Fruit fly (Drosophila melanogaster): ENCODE data around the gene Miro.

Gene Miro

DNA sequence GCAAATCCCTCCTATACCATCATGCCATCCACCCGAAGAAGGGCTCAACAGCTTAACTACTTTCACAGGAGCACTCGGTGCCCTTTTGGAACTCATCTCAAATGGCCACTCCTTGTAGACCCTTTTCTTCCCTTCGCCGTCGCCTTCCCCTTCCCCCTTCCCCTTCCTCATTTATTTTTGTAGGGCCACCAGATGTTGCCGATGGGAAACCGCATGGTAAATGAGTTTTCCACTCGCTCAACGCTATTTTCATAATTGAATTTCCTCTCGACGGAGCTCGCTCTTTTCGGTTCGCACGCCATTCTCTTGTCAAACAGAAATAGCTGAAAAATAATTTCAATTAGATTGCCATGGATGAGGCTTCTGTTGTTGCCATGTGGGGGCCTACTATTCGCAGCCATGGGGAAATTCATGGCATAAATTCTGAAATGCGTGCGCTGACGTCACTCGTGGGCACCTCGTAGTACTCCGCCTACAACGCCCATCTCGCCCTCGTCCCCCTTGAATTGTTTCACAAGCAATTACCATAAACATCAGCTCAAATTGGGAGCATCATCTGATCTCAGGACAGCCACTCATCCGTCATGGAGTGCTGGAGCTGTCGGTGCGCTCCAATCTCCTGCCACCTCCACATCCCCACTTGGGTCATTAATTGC lies 26.5 kb downstream of the Miro start:
- peak; percentile 68 for TF ChIP-seq CG12769 (tag; optimal IDR thresholded peaks at IDR 0.05)
- peak; percentile 89 for TF ChIP-seq sd (tag; optimal IDR thresholded peaks at IDR 0.05)
- TF ChIP-seq crol (GFP tag; IDR thresholded peaks at IDR 0.05) = peak; percentile 53
- TF ChIP-seq sr (GFP tag; IDR thresholded peaks at IDR 0.05) = 0 out of 3 replicates have a peak, but pooled peaks have one; percentile 39
- peak; percentile 77 for TF ChIP-seq abd-A (tag; optimal IDR thresholded peaks at IDR 0.05)
- TF ChIP-seq CG10543 (GFP tag; optimal IDR thresholded peaks at IDR 0.05) = peak; percentile 59
- TF ChIP-seq CG16813 (GFP tag; IDR thresholded peaks at IDR 0.05; ENCODE audit: partially characterized antibody) = no peak
- TF ChIP-seq twi (tag; optimal IDR thresholded peaks at IDR 0.05) = peak; percentile 92
- TF ChIP-seq Pdp1 (GFP tag; optimal IDR thresholded peaks at IDR 0.05) = peak in 1 of 2 experiments; percentile 5
- no peak for TF ChIP-seq tx (GFP tag; optimal IDR thresholded peaks at IDR 0.05)

DNA sequence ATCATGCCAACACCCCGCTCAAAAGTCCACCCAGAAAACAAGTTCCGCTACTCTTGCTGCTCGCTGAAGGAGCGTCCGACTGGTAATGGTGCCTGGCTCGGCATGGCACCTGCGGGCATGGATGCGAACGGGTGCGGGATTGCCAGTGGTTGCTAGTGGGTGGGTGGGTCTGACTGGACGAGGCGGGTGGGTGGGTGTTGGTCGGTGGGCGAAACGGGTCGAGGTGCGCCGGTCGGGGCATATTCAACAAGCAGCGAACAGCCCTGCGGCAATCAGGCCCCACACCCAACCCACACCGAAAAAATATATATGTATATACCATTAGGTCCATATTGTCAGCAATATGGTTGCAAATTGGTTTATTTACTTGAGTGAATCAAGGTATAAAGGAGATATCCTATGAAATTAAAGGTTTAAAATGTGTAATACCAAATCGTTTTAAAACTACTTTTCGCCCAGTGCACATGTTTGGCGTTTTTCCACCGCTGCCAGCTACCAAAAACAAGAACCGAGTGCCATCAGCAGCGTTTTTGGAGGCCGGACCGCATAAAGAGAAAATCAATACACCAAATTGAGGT lies 27.9 kb downstream of the Miro start:
- TF ChIP-seq CG3847 (GFP tag; IDR thresholded peaks at IDR 0.05) = peak; percentile 72
- TF ChIP-seq CG7556 (GFP tag; optimal IDR thresholded peaks at IDR 0.05) = peak; percentile 75
- TF ChIP-seq repo (GFP tag; optimal IDR thresholded peaks at IDR 0.05) = no peak
- peak; percentile 47; the same call in 1 of the 2 replicates for TF ChIP-seq E2f2 (GFP tag; IDR thresholded peaks at IDR 0.05)
- 0 out of 2 replicates have a peak, but pooled peaks have one; percentile 15 for TF ChIP-seq GATAe (GFP tag; conservative IDR thresholded peaks at IDR 0.05)
- TF ChIP-seq exex (tag; optimal IDR thresholded peaks at IDR 0.05) = no peak
- TF ChIP-seq rib (GFP tag; IDR thresholded peaks at IDR 0.05) = 0 out of 2 replicates have a peak, but pooled peaks have one; percentile 63
- TF ChIP-seq CG33557 (GFP tag; optimal IDR thresholded peaks at IDR 0.05) = no peak
- TF ChIP-seq CG32532 (GFP tag; IDR thresholded peaks at IDR 0.05) = peak; percentile 78; the same call in 1 of the 2 replicates
- no peak for TF ChIP-seq kah (GFP tag; optimal IDR thresholded peaks at IDR 0.05)
- TF ChIP-seq CG17912 (GFP tag; optimal IDR thresholded peaks at IDR 0.05) = no peak
- TF ChIP-seq hth (optimal IDR thresholded peaks at IDR 0.05) = no peak
- no peak for TF ChIP-seq Max (GFP tag; optimal IDR thresholded peaks at IDR 0.05)
- TF ChIP-seq danr (GFP tag; IDR thresholded peaks at IDR 0.05) = peak; percentile 64
- TF ChIP-seq CG5245 (GFP tag; optimal IDR thresholded peaks at IDR 0.05) = peak; percentile 4
- no peak for TF ChIP-seq CG3065 (GFP tag; optimal IDR thresholded peaks at IDR 0.05)
- no peak for TF ChIP-seq MTF-1 (GFP tag; optimal IDR thresholded peaks at IDR 0.05; ENCODE audit: borderline replicate concordance)
- TF ChIP-seq CG7928 (GFP tag; optimal IDR thresholded peaks at IDR 0.05) = no peak
- peak; percentile 4 for TF ChIP-seq dmrt11E (tag; optimal IDR thresholded peaks at IDR 0.05)
- TF ChIP-seq Usf (GFP tag; optimal IDR thresholded peaks at IDR 0.05) = no peak
- no peak for TF ChIP-seq CG31365 (tag; optimal IDR thresholded peaks at IDR 0.05)
- no peak for TF ChIP-seq CG17802 (tag; optimal IDR thresholded peaks at IDR 0.05)
- TF ChIP-seq HmgZ (tag; optimal IDR thresholded peaks at IDR 0.05) = peak; percentile 34
- TF ChIP-seq sens-2 (GFP tag; IDR thresholded peaks at IDR 0.05) = no peak
- TF ChIP-seq CG11696 (GFP tag; IDR thresholded peaks at IDR 0.05) = 0 out of 2 replicates have a peak, but pooled peaks have one; percentile 24
- TF ChIP-seq Dad (GFP tag; optimal IDR thresholded peaks at IDR 0.05) = peak; percentile 35
- TF ChIP-seq sqz (GFP tag; optimal IDR thresholded peaks at IDR 0.05) = no peak
- no peak for TF ChIP-seq lola (GFP tag; optimal IDR thresholded peaks at IDR 0.05)
- no peak for TF ChIP-seq Rx (GFP tag; IDR thresholded peaks at IDR 0.05)
- TF ChIP-seq CG8924 (tag; optimal IDR thresholded peaks at IDR 0.05) = peak; percentile 65
- TF ChIP-seq sisA (GFP tag; IDR thresholded peaks at IDR 0.05) = peak; percentile 67
- peak; percentile 44; the same call in 1 of the 2 replicates for TF ChIP-seq CG6272 (GFP tag; IDR thresholded peaks at IDR 0.05)
- no peak for TF ChIP-seq Camta (GFP tag; optimal IDR thresholded peaks at IDR 0.05)
- no peak for TF ChIP-seq kay (GFP tag; optimal IDR thresholded peaks at IDR 0.05)
- TF ChIP-seq ara (GFP tag; IDR thresholded peaks at IDR 0.05) = no peak
- no peak for TF ChIP-seq pb (GFP tag; optimal IDR thresholded peaks at IDR 0.05)
- peak; percentile 15 for TF ChIP-seq CG7786 (GFP tag; optimal IDR thresholded peaks at IDR 0.05)
- TF ChIP-seq so (GFP tag; IDR thresholded peaks at IDR 0.05) = peak; percentile 48; the same call in 1 of the 3 replicates

All from whole organism, embryonic.